Worm (Caenorhabditis elegans) whole organism, L2 larva: Measurements from ENCODE around the gene rocf-1.

Source experiments
- C34F6.9 ChIP-seq: fragments of 150-350 bp; optimal IDR thresholded peaks from 2 replicates; lab custom pipeline; 2014; ENCODE audit warnings: missing biosample characterization, missing genetic modification characterization
- R02D3.7 ChIP-seq: fragments of 150-350 bp; optimal IDR thresholded peaks from 2 replicates; lab custom pipeline; 2014; ENCODE audit warnings: missing biosample characterization, missing genetic modification characterization
- Y55F3AM.14 ChIP-seq: fragments of 200-800 bp; sonication (Bioruptor generic); optimal IDR thresholded peaks from 2 replicates; lab custom pipeline; 2018; ENCODE audit warnings: mild to moderate bottlenecking, missing genetic modification characterization, missing compliant biosample characterization
- alr-1 ChIP-seq: fragments of 150-350 bp; optimal IDR thresholded peaks from 2 replicates; lab custom pipeline; 2014; ENCODE audit warnings: missing biosample characterization, missing genetic modification characterization
- aly-2 ChIP-seq: fragments of 150-350 bp; optimal IDR thresholded peaks from 2 replicates; lab custom pipeline; 2014; ENCODE audit warnings: missing biosample characterization, missing genetic modification characterization
- blmp-1 ChIP-seq: sonication (generic microtip); optimal IDR thresholded peaks from 2 replicates; lab custom pipeline; 2017; ENCODE audit warnings: missing genetic modification characterization, mild to moderate bottlenecking, missing compliant biosample characterization, antibody characterized with exemption, moderate library complexity; ENCODE audit not compliant: insufficient read depth
- ceh-16 ChIP-seq: fragments of 150-350 bp; optimal IDR thresholded peaks from 2 replicates; lab custom pipeline; 2014; ENCODE audit warnings: missing biosample characterization, missing genetic modification characterization
- ceh-82 ChIP-seq: fragments of 150-350 bp; optimal IDR thresholded peaks from 2 replicates; lab custom pipeline; 2014; ENCODE audit warnings: missing biosample characterization, missing genetic modification characterization
- crh-2 ChIP-seq: sonication (generic microtip); optimal IDR thresholded peaks from 2 replicates; lab custom pipeline; 2017; ENCODE audit warnings: missing biosample characterization, missing genetic modification characterization
- dmd-4 ChIP-seq: sonication (generic microtip); optimal IDR thresholded peaks from 2 replicates; lab custom pipeline; 2017; ENCODE audit warnings: missing biosample characterization, missing genetic modification characterization
- elt-1 ChIP-seq: fragments of 150-350 bp; optimal IDR thresholded peaks from 2 replicates; lab custom pipeline; 2014; ENCODE audit warnings: missing biosample characterization, missing genetic modification characterization
- elt-3 ChIP-seq: sonication (generic microtip); optimal IDR thresholded peaks from 2 replicates; lab custom pipeline; 2017; ENCODE audit warnings: missing biosample characterization, missing genetic modification characterization
- fos-1 ChIP-seq: fragments of 150-350 bp; optimal IDR thresholded peaks from 2 replicates; lab custom pipeline; 2014; ENCODE audit warnings: missing biosample characterization, missing genetic modification characterization
- lin-11 ChIP-seq: fragments of 150-350 bp; sonication (generic microtip); optimal IDR thresholded peaks from 2 replicates; lab custom pipeline; 2014; ENCODE audit warnings: missing biosample characterization, missing genetic modification characterization, inconsistent platforms, mixed read lengths
- lin-13 ChIP-seq: fragments of 150-350 bp; optimal IDR thresholded peaks from 2 replicates; lab custom pipeline; 2014; ENCODE audit warnings: missing biosample characterization, missing genetic modification reagents, missing genetic modification characterization
- lin-39 ChIP-seq: fragments of 150-350 bp; optimal IDR thresholded peaks from 2 replicates; lab custom pipeline; 2014; ENCODE audit warnings: missing biosample characterization, missing genetic modification reagents, missing genetic modification characterization
- mab-5 ChIP-seq: fragments of 150-350 bp; optimal IDR thresholded peaks from 2 replicates; lab custom pipeline; 2014; ENCODE audit warnings: missing biosample characterization, missing genetic modification characterization
- nhr-10 ChIP-seq: sonication (generic microtip); optimal IDR thresholded peaks from 2 replicates; lab custom pipeline; 2017; ENCODE audit warnings: missing biosample characterization, missing genetic modification characterization
- nhr-12 ChIP-seq: fragments of 150-350 bp; optimal IDR thresholded peaks from 2 replicates; lab custom pipeline; 2014; ENCODE audit warnings: missing biosample characterization, missing genetic modification characterization
- nhr-129 ChIP-seq: fragments of 150-350 bp; optimal IDR thresholded peaks from 2 replicates; lab custom pipeline; 2014; ENCODE audit warnings: missing biosample characterization, missing genetic modification characterization
- nhr-6 ChIP-seq: fragments of 150-350 bp; optimal IDR thresholded peaks from 2 replicates; lab custom pipeline; 2014; ENCODE audit warnings: missing biosample characterization, missing genetic modification characterization
- peb-1 ChIP-seq: fragments of 150-350 bp; optimal IDR thresholded peaks from 2 replicates; lab custom pipeline; 2014; ENCODE audit warnings: missing biosample characterization, missing genetic modification characterization
- sem-4 ChIP-seq: fragments of 150-350 bp; optimal IDR thresholded peaks from 2 replicates; lab custom pipeline; 2014; ENCODE audit warnings: missing biosample characterization, missing genetic modification reagents, missing genetic modification characterization
- skn-1 ChIP-seq: sonication (generic microtip); optimal IDR thresholded peaks from 2 replicates; lab custom pipeline; 2017; ENCODE audit warnings: missing biosample characterization, missing genetic modification characterization
- sma-3 ChIP-seq: sonication (generic microtip); optimal IDR thresholded peaks from 2 replicates; lab custom pipeline; 2016; ENCODE audit warnings: missing genetic modification reagents, missing genetic modification characterization, missing compliant biosample characterization
- sma-9 ChIP-seq, 2 experiments: fragments of 150-350 bp in 1 of 2; sonication (generic microtip) in 1 of 2; optimal IDR thresholded peaks; 2 replicates each; lab custom pipeline; 2014 to 2016; ENCODE audit warnings: missing genetic modification characterization in 2 of 2, mild to moderate bottlenecking in 1 of 2, missing biosample characterization in 1 of 2, missing compliant biosample characterization in 1 of 2, missing genetic modification reagents in 1 of 2, moderate library complexity in 1 of 2
- snpc-4 ChIP-seq: fragments of 150-350 bp; optimal IDR thresholded peaks from 2 replicates; lab custom pipeline; 2014; ENCODE audit warnings: missing biosample characterization, missing genetic modification characterization
- unc-39 ChIP-seq: fragments of 150-350 bp; optimal IDR thresholded peaks from 2 replicates; lab custom pipeline; 2014; ENCODE audit warnings: missing biosample characterization, missing genetic modification characterization
- unc-55 ChIP-seq: fragments of 150-350 bp; sonication (generic microtip); optimal IDR thresholded peaks from 3 replicates; lab custom pipeline; 2014; ENCODE audit warnings: missing biosample characterization, missing genetic modification reagents, missing genetic modification characterization
- unc-62 ChIP-seq: fragments of 150-350 bp; optimal IDR thresholded peaks from 2 replicates; lab custom pipeline; 2014; ENCODE audit warnings: missing biosample characterization, missing genetic modification reagents, missing genetic modification characterization
- ztf-11 ChIP-seq: sonication (generic microtip); optimal IDR thresholded peaks from 2 replicates; lab custom pipeline; 2017; ENCODE audit warnings: missing biosample characterization, missing genetic modification characterization
- ztf-4 ChIP-seq: fragments of 150-350 bp; optimal IDR thresholded peaks from 2 replicates; lab custom pipeline; 2014; ENCODE audit warnings: missing biosample characterization, missing genetic modification characterization

The rocf-1 gene

ce11 chrV:15448408-15448807 lies 15.9 kb downstream of the rocf-1 start, which contains the start of gene T26H5.4:
TSS of gene T26H5.4 (minus strand) at chrV:15448701.
- TF ChIP-seq C34F6.9 (tag; lab: Kevin White, UChicago) (no peak), fos-1 (tag; lab: Kevin White, UChicago) (peak; percentile 39), elt-3 (tag; lab: Kevin White, UChicago) (no peak)

ce11 chrV:15445437-15445836 lies 18.9 kb downstream of the rocf-1 start, which contains the start of gene srh-239:
TSS of gene srh-239 (plus strand) at chrV:15445737.
- TF ChIP-seq snpc-4 (tag; lab: Kevin White, UChicago) (no peak), elt-1 (tag; lab: Kevin White, UChicago) (no peak), lin-39 (no peak), lin-13 (no peak), nhr-12 (tag; lab: Kevin White, UChicago) (no peak), ceh-16 (tag; lab: Kevin White, UChicago) (no peak), dmd-4 (tag; lab: Kevin White, UChicago) (no peak), mab-5 (tag; lab: Kevin White, UChicago) (no peak), R02D3.7 (no peak), alr-1 (no peak), nhr-129 (tag; lab: Kevin White, UChicago) (no peak), crh-2 (no peak), unc-62 (no peak), unc-55 (GFP tag; lab: Kevin White, UChicago) (no peak), Y55F3AM.14 (GFP tag; lab: Kevin White, UChicago) (no peak), aly-2 (tag; lab: Kevin White, UChicago) (no peak), peb-1 (tag; lab: Kevin White, UChicago) (no peak), lin-11 (tag; lab: Kevin White, UChicago) (no peak), C34F6.9 (tag; lab: Kevin White, UChicago) (no peak), ztf-4 (tag; lab: Kevin White, UChicago) (no peak)
- TF ChIP-seq, all 48 proteins: peak for 0

ce11 chrV:15444615-15445014 lies 19.7 kb downstream of the rocf-1 start, which contains the start of gene T26H5.9:
TSS of gene T26H5.9 (plus strand) at chrV:15444916.
- TF ChIP-seq snpc-4 (tag; lab: Kevin White, UChicago) (no peak), ztf-11 (tag; lab: Kevin White, UChicago) (no peak), fos-1 (tag; lab: Kevin White, UChicago) (peak; percentile 29), ztf-4 (tag; lab: Kevin White, UChicago) (no peak), nhr-12 (tag; lab: Kevin White, UChicago) (no peak)
- TF ChIP-seq, all 48 proteins: peak for 1

- TF ChIP-seq mab-5 (tag; lab: Kevin White, UChicago), result no peak
- no peak for TF ChIP-seq ceh-82
- no peak for TF ChIP-seq nhr-10
These were observed 20.1 kb downstream of the rocf-1 start, which contains the start of gene T26H5.11 for ce11 chrV:15444188-15444587. TSS of gene T26H5.11 (minus strand) at chrV:15444288.

ce11 chrV:15443708-15444107 lies 20.6 kb downstream of the rocf-1 start, which contains the start of gene T26H5.10:
TSS of gene T26H5.10 (minus strand) at chrV:15443808.
- TF ChIP-seq sma-3 (GFP tag; lab: Kevin White, UChicago) (no peak), elt-1 (tag; lab: Kevin White, UChicago) (no peak), nhr-10 (no peak), ztf-11 (tag; lab: Kevin White, UChicago) (no peak), skn-1 (tag; lab: Kevin White, UChicago) (no peak), sma-9 (GFP tag; optimal IDR thresholded peaks at IDR 0.05; lab: Kevin White, UChicago) (no peak), sma-9 (tag; optimal IDR thresholded peaks at IDR 0.05; lab: Kevin White, UChicago) (no peak), unc-39 (tag; lab: Kevin White, UChicago) (no peak), nhr-6 (tag; lab: Kevin White, UChicago) (no peak)

- TF ChIP-seq ceh-82 (no peak), aly-2 (tag; lab: Kevin White, UChicago) (no peak), unc-62 (no peak), blmp-1 (tag; lab: Kevin White, UChicago) (no peak), sem-4 (no peak), alr-1 (no peak), nhr-6 (tag; lab: Kevin White, UChicago) (no peak), dmd-4 (tag; lab: Kevin White, UChicago) (no peak), ceh-16 (tag; lab: Kevin White, UChicago) (no peak)
These were observed 21.9 kb downstream of the rocf-1 start for ce11 chrV:15442384-15442783.
